In the genomic region with DNA sequence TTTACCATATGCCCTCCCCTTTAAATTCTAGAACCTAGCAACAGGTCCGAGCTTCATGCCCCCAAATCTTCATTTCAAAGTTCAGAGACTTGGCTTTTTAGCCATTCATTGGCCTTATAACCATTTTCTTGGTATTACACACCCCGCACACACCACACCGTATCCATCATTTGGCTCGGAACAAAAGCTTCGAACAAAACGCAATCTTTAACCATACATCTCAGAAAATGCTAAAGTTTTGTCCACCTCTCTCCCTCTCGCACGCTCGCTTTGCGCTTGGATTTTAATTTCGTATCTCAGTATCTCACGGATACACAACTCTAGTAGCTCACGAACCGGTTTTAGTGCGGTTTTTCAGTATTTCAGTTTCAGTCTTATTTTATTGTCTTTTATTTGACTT, we compare ENCODE assay signal across 2 fruit fly cellular contexts.
TF ChIP-seq lines count a peak whose summit lies in the region.

No protein-coding gene starts in this region.

- TF ChIP-seq CTCF in whole organism, embryonic (GFP tag; optimal IDR thresholded peaks at IDR 0.05; lab: Kevin White, UChicago) = no peak

TF ChIP-seq in whole organism, embryonic, 481 proteins besides CTCF, POLR2A, EP300 and RAD21:
- TF ChIP-seq Trl (optimal IDR thresholded peaks at IDR 0.05; lab: Kevin White, UChicago) = peak in 1 of 2 experiments; percentile 6
- TF ChIP-seq Trl (GFP tag; optimal IDR thresholded peaks at IDR 0.05; lab: Kevin White, UChicago) = no peak
- no peak for TF ChIP-seq Asciz (GFP tag; optimal IDR thresholded peaks at IDR 0.05; lab: Kevin White, UChicago)
- TF ChIP-seq CG8290 (GFP tag; optimal IDR thresholded peaks at IDR 0.05; lab: Kevin White, UChicago) = no peak
- peak in 1 of 2 experiments; percentile 20 for TF ChIP-seq CG8290 (tag; optimal IDR thresholded peaks at IDR 0.05; lab: Kevin White, UChicago)
- peak; percentile 28; the same call in 1 of the 2 replicates for TF ChIP-seq vvl (GFP tag; IDR thresholded peaks at IDR 0.05; lab: Robert Waterston, UW)
- peak; percentile 76 for TF ChIP-seq grn (GFP tag; optimal IDR thresholded peaks at IDR 0.05; lab: Kevin White, UChicago)
- TF ChIP-seq shn (GFP tag; optimal IDR thresholded peaks at IDR 0.05; lab: Kevin White, UChicago) = no peak
- peak; percentile 20 for TF ChIP-seq abd-A (tag; optimal IDR thresholded peaks at IDR 0.05; lab: Kevin White, UChicago)
- TF ChIP-seq dpn (GFP tag; optimal IDR thresholded peaks at IDR 0.05; lab: Kevin White, UChicago) = no peak
- TF ChIP-seq CG12769 (tag; optimal IDR thresholded peaks at IDR 0.05; lab: Kevin White, UChicago) = peak; percentile 55
- TF ChIP-seq HHEX (GFP tag; optimal IDR thresholded peaks at IDR 0.05; lab: Kevin White, UChicago) = no peak
- no peak for TF ChIP-seq cwo (GFP tag; optimal IDR thresholded peaks at IDR 0.05; lab: Kevin White, UChicago)
- peak; percentile 78; the same call in 2 of the 3 replicates for TF ChIP-seq CG2199 (GFP tag; IDR thresholded peaks at IDR 0.05; lab: Robert Waterston, UW)
- TF ChIP-seq chinmo (GFP tag; IDR thresholded peaks at IDR 0.05; lab: Robert Waterston, UW; ENCODE audit: partially characterized antibody) = 0 out of 4 replicates have a peak, but pooled peaks have one; percentile 76
- TF ChIP-seq CG32532 (GFP tag; IDR thresholded peaks at IDR 0.05; lab: Robert Waterston, UW) = 0 out of 2 replicates have a peak, but pooled peaks have one; percentile 16
- no peak for TF ChIP-seq gfzf (GFP tag; optimal IDR thresholded peaks at IDR 0.05; lab: Kevin White, UChicago)
- peak; percentile 66 for TF ChIP-seq crol (GFP tag; IDR thresholded peaks at IDR 0.05; lab: Robert Waterston, UW)
- TF ChIP-seq ab (GFP tag; optimal IDR thresholded peaks at IDR 0.05; lab: Kevin White, UChicago) = peak; percentile 12
- TF ChIP-seq Med (GFP tag; lab: Kevin White, UChicago) = peak; percentile 19
- TF ChIP-seq CG17359 (tag; optimal IDR thresholded peaks at IDR 0.05; lab: Kevin White, UChicago) = no peak
- no peak for TF ChIP-seq mam (GFP tag; optimal IDR thresholded peaks at IDR 0.05; lab: Kevin White, UChicago)

TF ChIP-seq in whole organism, pupa, 21 proteins besides CTCF, POLR2A, EP300 and RAD21:
- TF ChIP-seq CG34367 (tag; optimal IDR thresholded peaks at IDR 0.05; lab: Kevin White, UChicago) = no peak
- peak; percentile 70 for TF ChIP-seq EcR (GFP tag; optimal IDR thresholded peaks at IDR 0.05; lab: Kevin White, UChicago)
